Fruit fly (Drosophila melanogaster) whole organism, adult: ENCODE measurements around the gene Dus3.

ENCODE experiments used
- CG11617 ChIP-seq: fragments of 200-800 bp; sonication (Bioruptor generic); optimal IDR thresholded peaks from 2 replicates; lab custom pipeline; 2017; ENCODE audit warnings: mild to moderate bottlenecking, missing biosample characterization, missing genetic modification reagents, missing genetic modification characterization
- CG12768 ChIP-seq: fragments of 200-800 bp; sonication (Bioruptor generic); optimal IDR thresholded peaks from 2 replicates; lab custom pipeline; 2017; ENCODE audit warnings: missing biosample characterization, missing genetic modification characterization, mild to moderate bottlenecking, moderate library complexity, missing genetic modification reagents
- CG14711 ChIP-seq: fragments of 200-800 bp; sonication (Bioruptor generic); optimal IDR thresholded peaks from 2 replicates; lab custom pipeline; 2018; ENCODE audit warnings: missing biosample characterization, mild to moderate bottlenecking, missing genetic modification characterization, moderate library complexity
- CG1620 ChIP-seq: fragments of 200-800 bp; sonication (Bioruptor generic); optimal IDR thresholded peaks from 2 replicates; lab custom pipeline; 2016; ENCODE audit warnings: missing biosample characterization, missing genetic modification characterization
- CG33017 ChIP-seq: fragments of 200-800 bp; sonication (Bioruptor generic); optimal IDR thresholded peaks from 2 replicates; lab custom pipeline; 2018; ENCODE audit warnings: missing biosample characterization, mild to moderate bottlenecking, missing genetic modification characterization, moderate library complexity
- CG5204 ChIP-seq: fragments of 200-800 bp; sonication (Bioruptor generic); optimal IDR thresholded peaks from 2 replicates; lab custom pipeline; 2016; ENCODE audit warnings: missing biosample characterization, missing genetic modification characterization
- CG7045 ChIP-seq: fragments of 200-800 bp; sonication (Bioruptor generic); optimal IDR thresholded peaks from 2 replicates; lab custom pipeline; 2017; ENCODE audit warnings: missing biosample characterization, mild to moderate bottlenecking, missing genetic modification characterization
- CG7101 ChIP-seq: fragments of 200-800 bp; sonication (Bioruptor generic); optimal IDR thresholded peaks from 2 replicates; lab custom pipeline; 2018; ENCODE audit warnings: missing biosample characterization, mild to moderate bottlenecking, missing genetic modification characterization, moderate library complexity
- Clk ChIP-seq: fragments of 200-800 bp; sonication (Bioruptor generic); optimal IDR thresholded peaks from 2 replicates; lab custom pipeline; 2017; ENCODE audit warnings: missing biosample characterization, missing genetic modification characterization
- Crg-1 ChIP-seq: fragments of 200-800 bp; sonication (Bioruptor generic); optimal IDR thresholded peaks from 2 replicates; lab custom pipeline; 2016; ENCODE audit warnings: missing biosample characterization, missing genetic modification characterization
- Hr96 ChIP-seq: fragments of 200-800 bp; sonication (Bioruptor generic); optimal IDR thresholded peaks from 2 replicates; lab custom pipeline; 2016; ENCODE audit warnings: missing biosample characterization, missing genetic modification characterization
- Mnt ChIP-seq: fragments of 200-800 bp; sonication (Bioruptor generic); optimal IDR thresholded peaks from 2 replicates; lab custom pipeline; 2016; ENCODE audit warnings: missing biosample characterization, mild to moderate bottlenecking, missing genetic modification characterization
- bab1 ChIP-seq: fragments of 200-800 bp; sonication (Bioruptor generic); optimal IDR thresholded peaks from 3 replicates; lab custom pipeline; 2019; ENCODE audit warnings: missing biosample characterization, mild to moderate bottlenecking, missing genetic modification characterization, moderate library complexity
- cic ChIP-seq: fragments of 200-800 bp; sonication (Bioruptor generic); optimal IDR thresholded peaks from 2 replicates; lab custom pipeline; 2017; ENCODE audit warnings: missing biosample characterization, mild to moderate bottlenecking, missing genetic modification characterization, moderate library complexity
- cnc ChIP-seq, 2 experiments: fragments of >200 bp; optimal IDR thresholded peaks; 2 replicates each; lab custom pipeline; 2017
- kay ChIP-seq: fragments of 200-800 bp; sonication (Bioruptor generic); peaks from one replicate; lab custom pipeline; 2016; ENCODE audit warnings: missing biosample characterization, missing genetic modification characterization, borderline replicate concordance
- ovo ChIP-seq: fragments of 200-800 bp; sonication (Bioruptor generic); optimal IDR thresholded peaks from 2 replicates; lab custom pipeline; 2016; ENCODE audit warnings: missing biosample characterization, missing genetic modification characterization
- pad ChIP-seq: fragments of 200-800 bp; sonication (Bioruptor generic); optimal IDR thresholded peaks from 3 replicates; lab custom pipeline; 2017; ENCODE audit warnings: missing biosample characterization, missing genetic modification characterization, mild to moderate bottlenecking, moderate library complexity, missing genetic modification reagents
- tj ChIP-seq: fragments of 200-800 bp; sonication (Bioruptor generic); optimal IDR thresholded peaks from 3 replicates; lab custom pipeline; 2017; ENCODE audit warnings: missing biosample characterization, mild to moderate bottlenecking, missing genetic modification characterization, moderate library complexity
- toe ChIP-seq: fragments of 200-800 bp; sonication (Bioruptor generic); optimal IDR thresholded peaks from 2 replicates; lab custom pipeline; 2016; ENCODE audit warnings: missing biosample characterization, missing genetic modification characterization

Gene Dus3

DNA sequence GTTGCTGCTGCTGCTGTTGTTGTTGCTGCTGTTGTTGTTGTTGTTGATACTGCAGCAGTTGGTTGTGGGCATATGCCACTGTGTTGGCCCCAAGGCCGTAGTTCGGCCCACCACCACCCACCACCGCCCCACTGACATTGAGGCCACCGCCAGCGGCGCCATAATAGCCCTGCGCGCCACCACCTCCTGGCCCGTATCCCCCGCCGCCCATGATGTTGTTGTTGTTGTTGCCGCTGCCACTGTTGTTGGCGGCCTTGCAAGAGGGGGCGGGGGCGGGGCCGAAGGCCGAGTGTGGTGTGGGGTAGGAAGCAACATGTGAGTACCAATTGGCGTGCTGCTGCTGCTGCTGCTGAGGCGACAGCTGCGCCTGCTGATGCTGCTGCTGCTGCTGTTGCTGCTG, 2.6 kb upstream of the Dus3 start:
- TF ChIP-seq CG14711 (tag; lab: Kevin White, UChicago), result no peak
- TF ChIP-seq Crg-1 (GFP tag; lab: Kevin White, UChicago), result no peak
- no peak for TF ChIP-seq Clk
- TF ChIP-seq cic (GFP tag; lab: Kevin White, UChicago), result no peak
- no peak for TF ChIP-seq kay (GFP tag; lab: Kevin White, UChicago)
- TF ChIP-seq toe (GFP tag; lab: Kevin White, UChicago), result no peak
- no peak for TF ChIP-seq CG33017
- no peak for TF ChIP-seq CG1620
- TF ChIP-seq Hr96, result no peak
- no peak for TF ChIP-seq cnc (optimal IDR thresholded peaks at IDR 0.05; lab: Kevin White, UChicago)
- no peak for TF ChIP-seq CG5204 (GFP tag; lab: Kevin White, UChicago)
- TF ChIP-seq CG7045, result no peak
- TF ChIP-seq CG7101 (tag; lab: Kevin White, UChicago), result no peak
- TF ChIP-seq bab1 (GFP tag; lab: Kevin White, UChicago), result no peak
- TF ChIP-seq ovo, result no peak
- no peak for TF ChIP-seq pad
- TF ChIP-seq tj (GFP tag; lab: Kevin White, UChicago), result no peak

DNA sequence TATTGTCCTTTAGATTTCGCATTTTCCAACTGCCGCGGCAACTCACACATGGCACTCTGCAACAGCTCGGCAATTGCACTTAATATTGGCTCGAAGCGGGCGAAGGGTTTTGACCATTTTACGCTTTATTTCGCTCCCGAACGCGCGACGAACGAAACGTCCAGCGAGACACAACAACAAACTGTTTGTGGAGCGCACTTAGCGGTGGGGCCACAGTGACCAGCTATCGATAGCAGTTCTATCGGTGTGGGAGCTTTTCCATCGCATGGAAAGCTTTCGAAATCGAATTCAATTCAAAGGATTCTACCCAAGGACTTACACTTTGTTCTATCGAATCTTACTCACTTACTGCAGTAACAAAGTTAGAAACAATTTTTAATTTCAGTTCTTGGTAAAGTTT, 2.0 kb upstream of the Dus3 start, which contains the start of gene CG10631:
CG10631 (minus strand) TSS at position 189 of the 400 bp plus-strand sequence.
- TF ChIP-seq bab1 (GFP tag; lab: Kevin White, UChicago), result peak; percentile 69
- TF ChIP-seq CG14711 (tag; lab: Kevin White, UChicago), result no peak
- no peak for TF ChIP-seq cnc (optimal IDR thresholded peaks at IDR 0.05; lab: Kevin White, UChicago)
- TF ChIP-seq Mnt (GFP tag; lab: Kevin White, UChicago), result peak; percentile 7

DNA sequence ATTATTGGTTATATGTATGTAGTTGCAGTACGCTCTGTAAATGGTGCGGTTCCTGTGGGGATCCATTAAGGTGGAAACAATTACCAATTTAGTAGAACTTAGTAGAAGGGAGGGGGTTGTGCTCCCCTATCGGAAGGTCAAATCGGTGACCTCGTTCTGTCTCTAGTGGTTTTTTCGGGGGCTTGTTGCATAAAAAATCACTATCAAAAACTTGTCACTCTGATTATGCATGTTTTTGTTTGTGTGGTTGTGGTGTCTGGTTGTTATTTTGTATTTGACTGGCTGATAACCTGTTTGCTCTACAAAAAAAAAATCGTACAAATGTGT, 4.7 kb downstream of the Dus3 start:
- TF ChIP-seq CG7045 (no peak), Hr96 (no peak), bab1 (GFP tag; lab: Kevin White, UChicago) (no peak), Clk (no peak), pad (no peak), toe (GFP tag; lab: Kevin White, UChicago) (no peak), CG11617 (GFP tag; lab: Kevin White, UChicago) (no peak), cic (GFP tag; lab: Kevin White, UChicago) (no peak), cnc (optimal IDR thresholded peaks at IDR 0.05; lab: Kevin White, UChicago) (no peak), kay (GFP tag; lab: Kevin White, UChicago) (no peak), CG7101 (tag; lab: Kevin White, UChicago) (no peak), Crg-1 (GFP tag; lab: Kevin White, UChicago) (no peak)

DNA sequence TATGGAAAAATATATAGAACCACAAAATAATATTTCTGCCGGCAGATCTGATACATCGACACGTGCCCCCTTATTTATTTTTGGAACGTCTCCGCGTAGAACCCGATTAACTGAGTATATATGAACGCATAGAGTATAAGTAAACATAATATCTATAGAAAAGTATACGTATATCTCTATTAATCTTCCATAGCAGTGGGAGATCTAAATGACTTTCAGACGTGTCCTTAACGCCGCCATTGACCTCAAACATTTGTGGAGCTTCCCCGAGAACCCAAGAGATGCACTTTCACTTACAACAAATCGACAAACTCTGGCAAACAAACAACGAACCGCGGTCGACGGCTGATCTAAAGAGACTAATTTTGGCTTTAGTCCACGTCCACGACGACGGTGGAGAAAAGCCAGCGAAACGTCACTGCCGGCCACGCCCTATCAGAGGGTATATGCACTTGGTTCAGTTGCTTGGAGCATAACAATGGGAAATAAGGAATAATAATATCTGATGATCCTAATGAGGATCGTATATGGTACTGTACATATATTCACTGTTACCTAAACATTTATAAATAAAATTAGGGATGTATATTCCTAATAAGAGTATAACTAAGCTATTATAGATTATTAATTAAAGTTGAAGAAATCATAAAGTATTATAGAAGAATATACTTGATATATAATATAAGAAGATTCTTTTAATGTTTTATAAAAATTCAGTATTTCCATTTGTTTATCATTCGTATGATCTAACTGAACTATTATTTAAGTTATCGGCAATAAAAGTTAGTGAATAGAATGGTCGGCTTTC, 5.3 kb downstream of the Dus3 start, which contains the start of gene fbp:
fbp (minus strand) TSS at position 364 of the 808 bp plus-strand sequence.
- TF ChIP-seq ovo, result peak; percentile 45
- TF ChIP-seq CG11617 (GFP tag; lab: Kevin White, UChicago), result peak; percentile 89
- peak; percentile 68 for TF ChIP-seq CG7101 (tag; lab: Kevin White, UChicago)
- peak; percentile 12 for TF ChIP-seq cic (GFP tag; lab: Kevin White, UChicago)
- TF ChIP-seq Crg-1 (GFP tag; lab: Kevin White, UChicago), result no peak
- TF ChIP-seq bab1 (GFP tag; lab: Kevin White, UChicago), result peak; percentile 33
- TF ChIP-seq tj (GFP tag; lab: Kevin White, UChicago), result peak; percentile 47
- no peak for TF ChIP-seq CG12768
- peak; percentile 83 for TF ChIP-seq pad
- peak; percentile 36 for TF ChIP-seq CG14711 (tag; lab: Kevin White, UChicago)
- TF ChIP-seq CG7045, result peak; percentile 40
- peak; percentile 30 for TF ChIP-seq CG5204 (GFP tag; lab: Kevin White, UChicago)
- TF ChIP-seq cnc (optimal IDR thresholded peaks at IDR 0.05; lab: Kevin White, UChicago), result no peak
- peak; percentile 30 for TF ChIP-seq CG1620
- TF ChIP-seq kay (GFP tag; lab: Kevin White, UChicago), result peak; percentile 39
- no peak for TF ChIP-seq Clk
- TF ChIP-seq CG33017, result peak; percentile 46
- peak; percentile 54 for TF ChIP-seq Mnt (GFP tag; lab: Kevin White, UChicago)
- TF ChIP-seq Hr96, result peak; percentile 26
- TF ChIP-seq toe (GFP tag; lab: Kevin White, UChicago), result no peak

- TF ChIP-seq CG7045, result no peak
- TF ChIP-seq cnc (optimal IDR thresholded peaks at IDR 0.05; lab: Kevin White, UChicago), result no peak
These were observed 6.0 kb downstream of the Dus3 start for dm6 chr2L:19764581-19765136.

DNA sequence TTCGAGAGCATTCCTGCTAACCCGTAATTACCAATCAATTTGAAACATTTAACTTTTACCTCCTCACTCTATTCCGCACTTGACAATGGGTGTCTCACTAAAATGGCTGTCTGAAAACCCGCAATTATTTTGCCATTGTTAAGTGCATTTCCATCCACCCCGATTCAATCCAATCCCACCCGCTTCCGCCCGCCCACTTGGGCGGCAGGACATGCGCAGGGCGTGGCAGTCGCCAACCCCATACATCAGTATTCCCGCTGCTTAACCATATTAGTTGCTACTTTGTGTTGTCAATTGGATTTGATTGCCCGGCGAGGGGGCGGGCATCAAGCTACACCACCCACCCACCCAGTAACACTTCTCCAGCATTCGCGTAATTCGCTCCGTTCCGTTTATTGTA, 6.7 kb downstream of the Dus3 start:
- no peak for TF ChIP-seq CG7045
- TF ChIP-seq Mnt (GFP tag; lab: Kevin White, UChicago), result no peak
- no peak for TF ChIP-seq kay (GFP tag; lab: Kevin White, UChicago)
- TF ChIP-seq Crg-1 (GFP tag; lab: Kevin White, UChicago), result no peak
- no peak for TF ChIP-seq CG1620
- no peak for TF ChIP-seq CG33017
- no peak for TF ChIP-seq CG12768
- no peak for TF ChIP-seq ovo
- no peak for TF ChIP-seq cic (GFP tag; lab: Kevin White, UChicago)
- TF ChIP-seq CG11617 (GFP tag; lab: Kevin White, UChicago), result no peak
- no peak for TF ChIP-seq bab1 (GFP tag; lab: Kevin White, UChicago)
- TF ChIP-seq pad, result no peak
- no peak for TF ChIP-seq CG7101 (tag; lab: Kevin White, UChicago)
- TF ChIP-seq CG5204 (GFP tag; lab: Kevin White, UChicago), result no peak
- no peak for TF ChIP-seq tj (GFP tag; lab: Kevin White, UChicago)
- no peak for TF ChIP-seq Clk
- TF ChIP-seq toe (GFP tag; lab: Kevin White, UChicago), result no peak
